Worm (Caenorhabditis elegans) whole organism, late embryonic: ENCODE data around the gene C16B8.3.

ENCODE experiments used
- F13H6.1 ChIP-seq: sonication (generic microtip); optimal IDR thresholded peaks from 2 replicates; lab custom pipeline; 2016; ENCODE audit warnings: missing genetic modification characterization, missing compliant biosample characterization
- ama-1 ChIP-seq: fragments of 150-350 bp; optimal IDR thresholded peaks from 2 replicates; lab custom pipeline; 2014
- ceh-30 ChIP-seq: fragments of 150-350 bp; optimal IDR thresholded peaks from 2 replicates; lab custom pipeline; 2014; ENCODE audit warnings: missing biosample characterization, missing genetic modification characterization
- ceh-48 ChIP-seq: sonication (generic microtip); optimal IDR thresholded peaks from 2 replicates; lab custom pipeline; 2016; ENCODE audit warnings: missing genetic modification characterization, inconsistent platforms, missing compliant biosample characterization
- che-1 ChIP-seq: sonication (generic microtip); optimal IDR thresholded peaks from 2 replicates; lab custom pipeline; 2016; ENCODE audit warnings: mild to moderate bottlenecking, missing genetic modification characterization, missing compliant biosample characterization
- elt-2 ChIP-seq: sonication (generic microtip); optimal IDR thresholded peaks from 2 replicates; lab custom pipeline; 2016; ENCODE audit warnings: missing genetic modification reagents, missing genetic modification characterization, missing compliant biosample characterization
- lin-11 ChIP-seq: fragments of 200-800 bp; sonication (Bioruptor generic); optimal IDR thresholded peaks from 2 replicates; lab custom pipeline; 2018; ENCODE audit warnings: mild to moderate bottlenecking, missing genetic modification characterization, missing compliant biosample characterization
- pat-9 ChIP-seq: fragments of 200-800 bp; sonication (Bioruptor generic); optimal IDR thresholded peaks from 2 replicates; lab custom pipeline; 2018; ENCODE audit warnings: mild to moderate bottlenecking, missing genetic modification characterization, moderate library complexity, missing compliant biosample characterization
- unc-86 ChIP-seq: sonication (generic microtip); optimal IDR thresholded peaks from 2 replicates; lab custom pipeline; 2016; ENCODE audit warnings: missing genetic modification characterization, missing compliant biosample characterization
- zip-5 ChIP-seq: sonication (generic microtip); optimal IDR thresholded peaks from 2 replicates; lab custom pipeline; 2016; ENCODE audit warnings: missing genetic modification characterization, missing compliant biosample characterization

DNA sequence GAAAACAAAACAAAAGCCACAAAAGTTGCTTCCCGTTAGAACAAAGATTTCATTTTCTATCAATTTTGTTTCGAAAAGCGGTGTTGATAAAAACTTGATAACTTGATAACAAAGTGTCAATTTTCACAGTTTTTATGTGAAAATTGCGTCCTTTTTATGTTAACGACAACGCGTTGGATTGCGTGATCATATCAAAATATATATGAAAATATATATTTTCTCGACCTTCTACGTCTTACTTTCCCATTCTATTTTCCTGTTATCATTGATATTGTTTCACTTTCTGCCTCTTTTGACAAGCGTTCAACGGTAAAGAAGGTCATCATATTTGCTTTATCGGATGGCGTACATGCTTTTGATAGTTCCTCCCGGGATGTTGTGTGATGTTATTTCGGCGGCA, 15.7 kb downstream of the C16B8.3 start:
- TF ChIP-seq ceh-30 (tag; lab: Kevin White, UChicago) (no peak), che-1 (tag; lab: Kevin White, UChicago) (no peak), ama-1 (lab: Kevin White, UChicago) (no peak), elt-2 (tag; lab: Kevin White, UChicago) (no peak), unc-86 (tag; lab: Kevin White, UChicago) (no peak), ceh-48 (tag; lab: Kevin White, UChicago) (no peak), pat-9 (no peak), F13H6.1 (no peak), lin-11 (no peak), zip-5 (no peak)
